Worm (Caenorhabditis elegans): ENCODE results near the gene Y45G12B.2.

Y45G12B.2 gene

ce11 chrV:2728236-2728635, 33.7 kb downstream of the Y45G12B.2 start, which contains the start of gene str-33:
Gene str-33 (plus strand): TSS chrV:2728536.
- TF ChIP-seq sdc-2 (tag; optimal IDR thresholded peaks at IDR 0.05) (no peak), ceh-19 (GFP tag; optimal IDR thresholded peaks at IDR 0.05) (no peak), ceh-22 (tag; optimal IDR thresholded peaks at IDR 0.05) (no peak), ttx-3 (tag; optimal IDR thresholded peaks at IDR 0.05) (no peak), ets-4 (tag; optimal IDR thresholded peaks at IDR 0.05) (no peak), dve-1 (tag; optimal IDR thresholded peaks at IDR 0.05) (no peak), ref-2 (tag; optimal IDR thresholded peaks at IDR 0.05) (no peak), dmd-4 (tag; optimal IDR thresholded peaks at IDR 0.05; ENCODE audit: borderline replicate concordance) (no peak), lim-6 (tag; optimal IDR thresholded peaks at IDR 0.05) (no peak), nhr-232 (tag; optimal IDR thresholded peaks at IDR 0.05) (no peak), nfya-1 (tag; optimal IDR thresholded peaks at IDR 0.05) (no peak), ceh-6 (GFP tag; optimal IDR thresholded peaks at IDR 0.05) (no peak), ama-1 (optimal IDR thresholded peaks at IDR 0.05) (no peak), hlh-15 (tag; optimal IDR thresholded peaks at IDR 0.05) (no peak), sox-2 (GFP tag; IDR thresholded peaks at IDR 0.05) (no peak), tbx-2 (tag; optimal IDR thresholded peaks at IDR 0.05) (no peak), elt-4 (tag; optimal IDR thresholded peaks at IDR 0.05) (no peak), zip-5 (tag; optimal IDR thresholded peaks at IDR 0.05) (no peak)

- TF ChIP-seq elt-2 (tag; optimal IDR thresholded peaks at IDR 0.05), result peak; percentile 78
- no peak for TF ChIP-seq tbx-7 (tag; optimal IDR thresholded peaks at IDR 0.05)
These were observed 36.4 kb downstream of the Y45G12B.2 start, which contains the start of gene dod-3 for ce11 chrV:2730784-2731480. Gene dod-3 (minus strand): TSS chrV:2731098.

ce11 chrV:2734360-2734759, 39.8 kb downstream of the Y45G12B.2 start, which contains the start of gene srg-57:
Gene srg-57 (minus strand): TSS chrV:2734460.
- TF ChIP-seq hlh-15 (tag; optimal IDR thresholded peaks at IDR 0.05), result no peak
- TF ChIP-seq F13H6.1 (tag; optimal IDR thresholded peaks at IDR 0.05), result no peak
- no peak for TF ChIP-seq ceh-6 (GFP tag; optimal IDR thresholded peaks at IDR 0.05)
- no peak for TF ChIP-seq rnt-1 (tag; optimal IDR thresholded peaks at IDR 0.05)
- no peak for TF ChIP-seq pat-9 (tag; optimal IDR thresholded peaks at IDR 0.05)
- TF ChIP-seq C38D4.7 (GFP tag; optimal IDR thresholded peaks at IDR 0.05), result no peak
- no peak for TF ChIP-seq ceh-45 (GFP tag; IDR thresholded peaks at IDR 0.05)
- no peak for TF ChIP-seq sox-2 (GFP tag; IDR thresholded peaks at IDR 0.05)
- TF ChIP-seq dve-1 (tag; optimal IDR thresholded peaks at IDR 0.05), result no peak
- TF ChIP-seq gmeb-2 (tag; optimal IDR thresholded peaks at IDR 0.05), result no peak
- no peak for TF ChIP-seq ttx-3 (tag; optimal IDR thresholded peaks at IDR 0.05)
- TF ChIP-seq unc-86 (tag; optimal IDR thresholded peaks at IDR 0.05), result no peak
- TF ChIP-seq che-1 (tag; optimal IDR thresholded peaks at IDR 0.05), result no peak

ce11 chrV:2738174-2738573, 43.6 kb downstream of the Y45G12B.2 start, which contains the start of gene srg-56:
Gene srg-56 (minus strand): TSS chrV:2738274.
- no peak for TF ChIP-seq ceh-30 (tag; optimal IDR thresholded peaks at IDR 0.05)
- no peak for TF ChIP-seq ttx-3 (tag; optimal IDR thresholded peaks at IDR 0.05)
- TF ChIP-seq nfya-1 (tag; optimal IDR thresholded peaks at IDR 0.05), result no peak
- TF ChIP-seq nhr-11 (tag; optimal IDR thresholded peaks at IDR 0.05), result no peak
- TF ChIP-seq ceh-6 (GFP tag; optimal IDR thresholded peaks at IDR 0.05), result no peak
- TF ChIP-seq eyg-1 (tag; optimal IDR thresholded peaks at IDR 0.05), result no peak
- TF ChIP-seq odd-2 (tag; optimal IDR thresholded peaks at IDR 0.05), result no peak
- no peak for TF ChIP-seq nhr-232 (tag; optimal IDR thresholded peaks at IDR 0.05)
- TF ChIP-seq hlh-13 (GFP tag; optimal IDR thresholded peaks at IDR 0.05), result no peak
- TF ChIP-seq madf-2 (tag; optimal IDR thresholded peaks at IDR 0.05), result no peak
- TF ChIP-seq ceh-9 (tag; optimal IDR thresholded peaks at IDR 0.05), result no peak
- no peak for TF ChIP-seq sdc-2 (tag; optimal IDR thresholded peaks at IDR 0.05)
- no peak for TF ChIP-seq Y22D7AL.16 (tag; optimal IDR thresholded peaks at IDR 0.05)
- no peak for TF ChIP-seq F13H6.1 (tag; optimal IDR thresholded peaks at IDR 0.05)
- TF ChIP-seq npax-4 (tag; optimal IDR thresholded peaks at IDR 0.05), result no peak
